Worm (Caenorhabditis elegans): Measurements from ENCODE around the gene gst-34.
"Not testable (repeated sequence)": the region's sequence is repeated elsewhere in the genome, so short reads cannot be mapped to it uniquely, and the experiment has no call there.

gst-34 gene

DNA sequence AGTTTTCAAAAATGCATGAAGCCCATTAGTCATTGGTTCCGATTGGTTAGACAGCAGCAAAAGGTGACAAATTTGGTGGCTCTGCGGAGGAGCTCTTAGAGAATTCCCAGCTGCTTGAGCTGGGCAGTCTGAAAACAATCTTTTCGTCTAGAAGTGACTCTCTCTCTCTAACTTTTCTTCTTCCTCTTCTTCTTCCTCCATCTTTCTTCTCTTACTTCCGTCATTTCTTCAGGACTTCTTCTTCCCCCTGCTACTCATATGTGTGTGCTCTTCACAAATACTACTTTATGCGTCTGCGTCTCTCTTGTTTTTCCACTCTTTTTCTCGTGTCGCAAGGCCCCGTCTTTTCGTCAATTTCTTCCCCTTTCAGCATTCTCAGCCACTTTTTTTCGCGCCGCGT is 6.9 kb upstream of the gst-34 start:
- no peak for TF ChIP-seq hmbx-1 (tag; optimal IDR thresholded peaks at IDR 0.05)
- TF ChIP-seq ets-7 (tag; optimal IDR thresholded peaks at IDR 0.05): no peak
- no peak for TF ChIP-seq ceh-13 (GFP tag; optimal IDR thresholded peaks at IDR 0.05)
- TF ChIP-seq aly-1 (tag; optimal IDR thresholded peaks at IDR 0.05): no peak
- no peak for TF ChIP-seq tra-4 (tag; optimal IDR thresholded peaks at IDR 0.05)
- TF ChIP-seq hmg-4 (GFP tag; optimal IDR thresholded peaks at IDR 0.05): no peak
- TF ChIP-seq ama-1 (optimal IDR thresholded peaks at IDR 0.05): no peak
- TF ChIP-seq tbx-11 (GFP tag; IDR thresholded peaks at IDR 0.05): no peak
- no peak for TF ChIP-seq pes-1 (GFP tag; IDR thresholded peaks at IDR 0.05)
- no peak for TF ChIP-seq sea-1 (GFP tag; conservative IDR thresholded peaks at IDR 0.05)
- TF ChIP-seq hnd-1 (tag; optimal IDR thresholded peaks at IDR 0.05): no peak
- TF ChIP-seq scrt-1 (GFP tag; IDR thresholded peaks at IDR 0.05): no peak
- no peak for TF ChIP-seq ceh-36 (tag; optimal IDR thresholded peaks at IDR 0.05)
- TF ChIP-seq B0310.2 (tag; optimal IDR thresholded peaks at IDR 0.05): no peak
- TF ChIP-seq tbx-37 (GFP tag; conservative IDR thresholded peaks at IDR 0.05): no peak
- no peak for TF ChIP-seq flt-1 (GFP tag; IDR thresholded peaks at IDR 0.05)
- no peak for TF ChIP-seq F13C5.2 (tag; optimal IDR thresholded peaks at IDR 0.05)

DNA sequence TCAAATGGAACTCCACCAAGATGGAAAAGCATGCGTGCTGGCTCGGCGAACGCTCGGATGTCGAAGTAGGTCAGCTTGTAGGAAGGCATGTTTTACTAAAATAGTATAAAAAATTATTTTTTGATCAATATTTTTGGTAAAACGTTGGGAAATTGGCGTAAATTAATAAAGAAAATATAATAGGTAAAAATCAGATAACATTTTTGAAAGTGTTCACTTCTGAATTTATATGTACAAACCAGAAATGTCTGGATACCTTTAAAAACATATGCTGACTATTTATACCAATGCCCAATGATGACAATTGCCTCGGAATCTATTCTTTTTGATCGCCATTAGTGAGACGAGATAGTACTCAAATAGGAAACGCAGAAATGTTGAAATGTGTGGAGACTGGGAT is 2.2 kb upstream of the gst-34 start, which contains the start of gene gst-35:
Gene gst-35 (minus strand): TSS at position 101 of the 400 bp plus-strand sequence.
- TF ChIP-seq ets-7 (tag; optimal IDR thresholded peaks at IDR 0.05) (no peak), F13C5.2 (tag; optimal IDR thresholded peaks at IDR 0.05) (no peak), tra-4 (tag; optimal IDR thresholded peaks at IDR 0.05) (no peak), scrt-1 (GFP tag; IDR thresholded peaks at IDR 0.05) (no peak), tbx-11 (GFP tag; IDR thresholded peaks at IDR 0.05) (no peak), ceh-36 (tag; optimal IDR thresholded peaks at IDR 0.05) (no peak), ama-1 (optimal IDR thresholded peaks at IDR 0.05) (no peak), hnd-1 (tag; optimal IDR thresholded peaks at IDR 0.05) (no peak), flt-1 (GFP tag; IDR thresholded peaks at IDR 0.05) (no peak), tbx-37 (GFP tag; conservative IDR thresholded peaks at IDR 0.05) (no peak)

DNA sequence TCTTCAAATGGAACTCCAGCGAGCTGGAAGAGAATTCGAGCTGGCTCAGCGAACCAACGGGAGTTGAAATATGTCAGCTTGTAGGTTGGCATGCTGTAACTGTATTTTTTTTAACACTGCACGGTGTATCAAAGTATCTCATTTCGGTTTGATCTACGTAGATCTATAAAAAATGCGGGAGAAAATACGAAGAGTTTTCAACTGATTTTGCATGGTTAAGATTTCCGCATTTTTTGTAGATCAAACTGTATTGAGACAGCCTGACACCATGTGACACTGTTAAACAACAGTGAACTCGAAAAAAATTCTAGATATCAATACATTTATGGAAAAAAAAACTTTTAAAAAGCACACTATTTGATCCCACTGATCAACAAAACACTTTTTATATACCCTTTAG is 4.5 kb downstream of the gst-34 start, which contains the start of gene gst-32:
Gene gst-32 (minus strand): TSS at position 101 of the 400 bp plus-strand sequence.
- TF ChIP-seq hmg-4 (GFP tag; optimal IDR thresholded peaks at IDR 0.05) (no peak), sea-1 (GFP tag; conservative IDR thresholded peaks at IDR 0.05) (no peak)

ce11 chrII:15175643-15176042 is 7.4 kb downstream of the gst-34 start, which contains the start of gene Y53F4B.36:
Gene Y53F4B.36 (plus strand): TSS chrII:15175943.
- TF ChIP-seq hnd-1 (tag; optimal IDR thresholded peaks at IDR 0.05): no peak

DNA sequence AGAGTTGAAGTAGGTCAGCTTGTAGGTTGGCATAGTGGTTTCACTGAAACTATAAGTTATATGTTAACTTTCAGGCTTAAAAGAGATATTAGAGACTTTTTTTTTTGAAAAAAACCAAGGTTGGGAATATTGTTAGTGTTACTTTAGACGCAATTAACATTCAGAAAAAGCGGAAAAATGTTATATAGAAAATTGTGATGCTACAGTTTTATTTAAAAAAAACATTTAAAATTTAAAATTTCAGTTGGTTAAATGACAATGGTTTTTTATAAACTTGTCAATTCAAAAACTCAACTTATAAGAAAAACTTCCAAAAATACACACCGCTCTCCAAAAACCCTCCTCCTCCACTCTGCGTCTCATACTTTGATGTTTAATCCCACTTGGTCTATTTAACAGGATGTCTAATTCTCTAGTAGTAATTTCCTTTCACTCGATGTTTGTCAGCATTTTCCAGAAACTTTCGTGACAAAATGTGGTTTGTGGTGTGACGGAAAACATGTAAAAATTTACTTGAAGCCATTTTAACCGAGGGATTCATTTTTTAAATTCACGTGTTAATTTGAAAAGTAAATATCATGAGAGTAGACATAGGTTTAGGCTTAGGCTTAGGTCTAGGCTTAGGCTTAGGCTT is 8.0 kb downstream of the gst-34 start, which contains the start of gene gst-31:
Gene gst-31 (minus strand): TSS at position 51 of the 634 bp plus-strand sequence.
- TF ChIP-seq ceh-36 (tag; optimal IDR thresholded peaks at IDR 0.05) (no peak), aly-1 (tag; optimal IDR thresholded peaks at IDR 0.05) (no peak)

DNA sequence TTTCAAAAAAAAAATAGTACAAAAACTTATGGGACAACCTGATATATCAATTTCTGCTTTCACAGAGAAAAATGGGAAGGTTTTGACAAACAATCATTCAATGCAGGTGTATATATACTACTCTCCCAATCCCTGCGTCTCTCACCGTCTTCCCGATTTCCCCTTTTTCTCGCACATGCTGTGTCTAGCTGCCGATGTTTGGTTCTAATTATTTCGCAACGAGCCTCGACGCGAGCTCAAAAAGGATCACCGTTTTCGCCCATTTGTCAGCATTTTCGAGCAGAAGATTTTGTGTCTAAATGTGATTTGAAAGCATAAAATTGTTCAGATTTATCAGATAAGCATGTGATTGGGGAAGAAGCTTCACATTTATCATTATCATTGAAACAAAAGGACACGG is 9.9 kb downstream of the gst-34 start:
- TF ChIP-seq sea-1 (GFP tag; conservative IDR thresholded peaks at IDR 0.05) (no peak), flt-1 (GFP tag; IDR thresholded peaks at IDR 0.05) (no peak), hmbx-1 (tag; optimal IDR thresholded peaks at IDR 0.05) (no peak), ceh-36 (tag; optimal IDR thresholded peaks at IDR 0.05) (no peak), ets-7 (tag; optimal IDR thresholded peaks at IDR 0.05) (no peak), hmg-4 (GFP tag; optimal IDR thresholded peaks at IDR 0.05) (no peak), tbx-37 (GFP tag; conservative IDR thresholded peaks at IDR 0.05) (no peak), aly-1 (tag; optimal IDR thresholded peaks at IDR 0.05) (no peak), ceh-13 (GFP tag; optimal IDR thresholded peaks at IDR 0.05) (no peak), ama-1 (optimal IDR thresholded peaks at IDR 0.05) (no peak), hnd-1 (tag; optimal IDR thresholded peaks at IDR 0.05) (no peak), tra-4 (tag; optimal IDR thresholded peaks at IDR 0.05) (no peak), B0310.2 (tag; optimal IDR thresholded peaks at IDR 0.05) (no peak), pes-1 (GFP tag; IDR thresholded peaks at IDR 0.05) (no peak), scrt-1 (GFP tag; IDR thresholded peaks at IDR 0.05) (no peak), F13C5.2 (tag; optimal IDR thresholded peaks at IDR 0.05) (no peak), tbx-11 (GFP tag; IDR thresholded peaks at IDR 0.05) (no peak)

ce11 chrII:15171816-15172215 is 11.2 kb downstream of the gst-34 start, which contains the start of gene gst-39:
Gene gst-39 (minus strand): TSS chrII:15171916.
- TF ChIP-seq sea-1 (GFP tag; conservative IDR thresholded peaks at IDR 0.05); aly-1 (tag; optimal IDR thresholded peaks at IDR 0.05); tra-4 (tag; optimal IDR thresholded peaks at IDR 0.05): not testable (repeated sequence)

DNA sequence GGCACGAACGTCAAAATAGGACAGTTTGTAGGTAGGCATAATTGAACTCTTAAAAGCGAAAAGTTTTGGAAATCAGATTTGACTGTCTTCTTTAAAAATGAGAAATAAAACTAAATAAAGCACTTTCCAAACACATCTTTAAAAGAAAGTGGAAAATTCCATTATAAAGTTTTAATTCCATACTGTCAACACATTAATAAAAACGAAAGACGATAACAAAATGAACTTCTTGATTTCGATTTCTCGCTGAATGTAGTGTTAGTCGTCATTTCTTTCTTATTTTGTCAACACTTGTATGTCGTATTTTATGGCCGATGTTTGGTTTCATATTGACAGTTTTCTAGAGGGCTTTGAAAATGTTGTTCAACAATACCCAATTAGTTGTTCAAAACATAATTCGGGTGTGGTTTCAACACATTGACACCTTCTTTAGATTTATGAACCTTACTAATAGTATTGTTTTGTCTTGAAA is 13.2 kb downstream of the gst-34 start, which contains the start of gene gst-29:
Gene gst-29 (minus strand): TSS at position 51 of the 472 bp plus-strand sequence.
- TF ChIP-seq aly-1 (tag; optimal IDR thresholded peaks at IDR 0.05): no peak
- no peak for TF ChIP-seq hmg-4 (GFP tag; optimal IDR thresholded peaks at IDR 0.05)
- TF ChIP-seq flt-1 (GFP tag; IDR thresholded peaks at IDR 0.05): no peak
- no peak for TF ChIP-seq B0310.2 (tag; optimal IDR thresholded peaks at IDR 0.05)
- TF ChIP-seq scrt-1 (GFP tag; IDR thresholded peaks at IDR 0.05): no peak
- no peak for TF ChIP-seq tbx-37 (GFP tag; conservative IDR thresholded peaks at IDR 0.05)
- TF ChIP-seq F13C5.2 (tag; optimal IDR thresholded peaks at IDR 0.05): no peak
- no peak for TF ChIP-seq ceh-36 (tag; optimal IDR thresholded peaks at IDR 0.05)
- TF ChIP-seq pes-1 (GFP tag; IDR thresholded peaks at IDR 0.05): no peak
- TF ChIP-seq ama-1 (optimal IDR thresholded peaks at IDR 0.05): no peak
- TF ChIP-seq tra-4 (tag; optimal IDR thresholded peaks at IDR 0.05): no peak
- TF ChIP-seq ets-7 (tag; optimal IDR thresholded peaks at IDR 0.05): no peak
- TF ChIP-seq hmbx-1 (tag; optimal IDR thresholded peaks at IDR 0.05): no peak
- TF ChIP-seq sea-1 (GFP tag; conservative IDR thresholded peaks at IDR 0.05): no peak
- TF ChIP-seq hnd-1 (tag; optimal IDR thresholded peaks at IDR 0.05): no peak
- TF ChIP-seq tbx-11 (GFP tag; IDR thresholded peaks at IDR 0.05): no peak
- no peak for TF ChIP-seq ceh-13 (GFP tag; optimal IDR thresholded peaks at IDR 0.05)
